Worm (Caenorhabditis elegans) whole organism, mixed stage, embryonic: ENCODE measurements around the gene cnnm-2.

ENCODE experiments used
- M03D4.4 ChIP-seq: sonication (generic microtip); optimal IDR thresholded peaks from 2 replicates; lab custom pipeline; 2017; ENCODE audit warnings: mild to moderate bottlenecking, missing genetic modification characterization, missing compliant biosample characterization
- bed-3 ChIP-seq: fragments of 200-800 bp; sonication (Bioruptor generic); optimal IDR thresholded peaks from 3 replicates; lab custom pipeline; 2018; ENCODE audit warnings: mild to moderate bottlenecking, missing genetic modification characterization, moderate library complexity, missing compliant biosample characterization
- blmp-1 ChIP-seq: fragments of 150-350 bp; optimal IDR thresholded peaks from 2 replicates; lab custom pipeline; 2014; ENCODE audit warnings: missing biosample characterization, missing genetic modification characterization
- ceh-39 ChIP-seq: fragments of 150-350 bp; optimal IDR thresholded peaks from 2 replicates; lab custom pipeline; 2014; ENCODE audit warnings: missing biosample characterization, missing genetic modification characterization
- ceh-43 ChIP-seq: fragments of 200-800 bp; sonication (Bioruptor generic); optimal IDR thresholded peaks from 2 replicates; lab custom pipeline; 2018; ENCODE audit warnings: mild to moderate bottlenecking, missing genetic modification characterization, moderate library complexity, missing compliant biosample characterization
- ceh-83 ChIP-seq: fragments of 200-800 bp; sonication (Bioruptor generic); optimal IDR thresholded peaks from 2 replicates; lab custom pipeline; 2018; ENCODE audit warnings: mild to moderate bottlenecking, missing genetic modification characterization, missing compliant biosample characterization
- ces-1 ChIP-seq: fragments of 150-350 bp; optimal IDR thresholded peaks from 2 replicates; lab custom pipeline; 2014; ENCODE audit warnings: missing biosample characterization, missing genetic modification reagents, missing genetic modification characterization
- drap-1 ChIP-seq: fragments of 200-800 bp; sonication (Bioruptor generic); optimal IDR thresholded peaks from 3 replicates; lab custom pipeline; 2018; ENCODE audit warnings: mild to moderate bottlenecking, missing genetic modification characterization, missing compliant biosample characterization
- elt-3 ChIP-seq: fragments of 150-350 bp; optimal IDR thresholded peaks from 2 replicates; lab custom pipeline; 2014; ENCODE audit warnings: missing biosample characterization, missing genetic modification characterization
- flh-1 ChIP-seq: fragments of 200-800 bp; sonication (Bioruptor generic); optimal IDR thresholded peaks from 2 replicates; lab custom pipeline; 2018; ENCODE audit warnings: mild to moderate bottlenecking, missing genetic modification characterization, moderate library complexity, missing compliant biosample characterization
- ham-2 ChIP-seq: fragments of 200-800 bp; sonication (Bioruptor generic); optimal IDR thresholded peaks from 2 replicates; lab custom pipeline; 2018; ENCODE audit warnings: mild to moderate bottlenecking, missing genetic modification characterization, missing compliant biosample characterization
- hlh-1 ChIP-seq: fragments of 150-350 bp; optimal IDR thresholded peaks from 2 replicates; lab custom pipeline; 2014; ENCODE audit warnings: missing biosample characterization, missing genetic modification reagents, missing genetic modification characterization
- lin-13 ChIP-seq: fragments of 150-350 bp; optimal IDR thresholded peaks from 2 replicates; lab custom pipeline; 2014; ENCODE audit warnings: missing biosample characterization, missing genetic modification characterization
- lin-32 ChIP-seq: fragments of 200-800 bp; sonication (Bioruptor generic); optimal IDR thresholded peaks from 2 replicates; lab custom pipeline; 2018; ENCODE audit warnings: mild to moderate bottlenecking, missing genetic modification characterization, missing compliant biosample characterization
- lsy-2 ChIP-seq: fragments of 150-350 bp; optimal IDR thresholded peaks from 2 replicates; lab custom pipeline; 2014; ENCODE audit warnings: missing biosample characterization, missing genetic modification characterization
- mab-5 ChIP-seq: fragments of 150-350 bp; optimal IDR thresholded peaks from 2 replicates; lab custom pipeline; 2014; ENCODE audit warnings: missing biosample characterization, missing genetic modification characterization
- mep-1 ChIP-seq: fragments of 150-350 bp; optimal IDR thresholded peaks from 2 replicates; lab custom pipeline; 2017; ENCODE audit warnings: missing biosample characterization, missing genetic modification reagents, missing genetic modification characterization, inconsistent platforms
- mls-2 ChIP-seq: sonication (generic microtip); optimal IDR thresholded peaks from 2 replicates; lab custom pipeline; 2016; ENCODE audit warnings: mild to moderate bottlenecking, missing genetic modification characterization, moderate library complexity, missing compliant biosample characterization
- nhr-12 ChIP-seq: fragments of 150-350 bp; optimal IDR thresholded peaks from 2 replicates; lab custom pipeline; 2014; ENCODE audit warnings: missing biosample characterization, missing genetic modification characterization
- nhr-2 ChIP-seq: fragments of 150-350 bp; optimal IDR thresholded peaks from 2 replicates; lab custom pipeline; 2014; ENCODE audit warnings: missing biosample characterization, missing genetic modification characterization
- nhr-237 ChIP-seq: fragments of 150-350 bp; optimal IDR thresholded peaks from 2 replicates; lab custom pipeline; 2014; ENCODE audit warnings: missing biosample characterization, missing genetic modification characterization
- nhr-28 ChIP-seq: fragments of 150-350 bp; optimal IDR thresholded peaks from 2 replicates; lab custom pipeline; 2014; ENCODE audit warnings: missing biosample characterization, missing genetic modification characterization
- nhr-76 ChIP-seq: sonication (generic microtip); optimal IDR thresholded peaks from 2 replicates; lab custom pipeline; 2017; ENCODE audit warnings: missing biosample characterization, missing genetic modification characterization
- pha-4 ChIP-seq: fragments of 150-350 bp; optimal IDR thresholded peaks from 2 replicates; lab custom pipeline; 2018; ENCODE audit warnings: missing biosample characterization, missing genetic modification reagents, missing genetic modification characterization
- sem-2 ChIP-seq: fragments of 200-800 bp; sonication (Bioruptor generic); optimal IDR thresholded peaks from 2 replicates; lab custom pipeline; 2018; ENCODE audit warnings: mild to moderate bottlenecking, missing genetic modification characterization, missing compliant biosample characterization
- snpc-4 ChIP-seq: fragments of 150-350 bp; optimal IDR thresholded peaks from 2 replicates; lab custom pipeline; 2014; ENCODE audit warnings: missing biosample characterization, missing genetic modification characterization
- sptf-1 ChIP-seq: sonication (generic microtip); optimal IDR thresholded peaks from 2 replicates; lab custom pipeline; 2017; ENCODE audit warnings: mild to moderate bottlenecking, missing genetic modification characterization, moderate library complexity, missing compliant biosample characterization
- tbx-8 ChIP-seq: fragments of 200-800 bp; sonication (Bioruptor generic); optimal IDR thresholded peaks from 2 replicates; lab custom pipeline; 2018; ENCODE audit warnings: mild to moderate bottlenecking, missing genetic modification characterization, moderate library complexity, missing compliant biosample characterization
- unc-120 ChIP-seq: sonication (generic microtip); optimal IDR thresholded peaks from 2 replicates; lab custom pipeline; 2017; ENCODE audit warnings: missing genetic modification characterization, missing compliant biosample characterization; ENCODE audit not compliant: poor library complexity, severe bottlenecking
- unc-39 ChIP-seq: fragments of 150-350 bp; optimal IDR thresholded peaks from 2 replicates; lab custom pipeline; 2014; ENCODE audit warnings: missing biosample characterization, missing genetic modification characterization
- unc-62 ChIP-seq: fragments of 150-350 bp; optimal IDR thresholded peaks from 2 replicates; lab custom pipeline; 2014; ENCODE audit warnings: missing biosample characterization, missing genetic modification reagents, missing genetic modification characterization
- zip-8 ChIP-seq: fragments of 150-350 bp; optimal IDR thresholded peaks from 2 replicates; lab custom pipeline; 2014; ENCODE audit warnings: missing biosample characterization, missing genetic modification characterization
- ztf-11 ChIP-seq: fragments of 150-350 bp; optimal IDR thresholded peaks from 2 replicates; lab custom pipeline; 2014; ENCODE audit warnings: missing biosample characterization, missing genetic modification characterization

cnnm-2 gene

ce11 chrX:8819815-8820415, 8.0 kb downstream of the cnnm-2 start:
- no peak for TF ChIP-seq ztf-11 (tag; lab: Kevin White, UChicago)
- TF ChIP-seq M03D4.4, result no peak

ce11 chrX:8820643-8821042, 8.7 kb downstream of the cnnm-2 start:
- TF ChIP-seq zip-8 (tag; lab: Kevin White, UChicago), result no peak
- TF ChIP-seq drap-1 (GFP tag; lab: Kevin White, UChicago), result no peak
- TF ChIP-seq mls-2 (tag; lab: Kevin White, UChicago), result no peak
- TF ChIP-seq ceh-83, result no peak
- no peak for TF ChIP-seq unc-39 (tag; lab: Kevin White, UChicago)
- no peak for TF ChIP-seq bed-3 (GFP tag; lab: Kevin White, UChicago)
- TF ChIP-seq lin-13, result no peak
- TF ChIP-seq ces-1 (GFP tag; lab: Kevin White, UChicago), result no peak
- TF ChIP-seq nhr-237, result no peak
- no peak for TF ChIP-seq lin-32 (GFP tag; lab: Kevin White, UChicago)
- TF ChIP-seq elt-3, result no peak
- TF ChIP-seq mep-1 (tag; lab: Kevin White, UChicago), result no peak
- TF ChIP-seq nhr-2 (tag; lab: Kevin White, UChicago), result no peak
- TF ChIP-seq tbx-8, result no peak

ce11 chrX:8824437-8824836, 12.5 kb downstream of the cnnm-2 start, which contains the start of gene ifd-1:
Gene ifd-1, minus strand, starts transcription at chrX:8824448.
- TF ChIP-seq ces-1 (GFP tag; lab: Kevin White, UChicago) (no peak), blmp-1 (tag; lab: Kevin White, UChicago) (no peak), nhr-237 (no peak), flh-1 (GFP tag; lab: Kevin White, UChicago) (no peak), unc-62 (GFP tag; lab: Kevin White, UChicago) (no peak), drap-1 (GFP tag; lab: Kevin White, UChicago) (no peak), ceh-83 (no peak), mep-1 (tag; lab: Kevin White, UChicago) (no peak), nhr-2 (tag; lab: Kevin White, UChicago) (no peak), sem-2 (GFP tag; lab: Kevin White, UChicago) (no peak), lsy-2 (tag; lab: Kevin White, UChicago) (no peak), tbx-8 (no peak), snpc-4 (no peak), nhr-12 (tag; lab: Kevin White, UChicago) (no peak), lin-13 (no peak), hlh-1 (tag; lab: Kevin White, UChicago) (no peak), mls-2 (tag; lab: Kevin White, UChicago) (no peak), nhr-76 (tag; lab: Kevin White, UChicago) (no peak)
- TF ChIP-seq, all 35 proteins: peak for 0

ce11 chrX:8828365-8828764, 16.5 kb downstream of the cnnm-2 start, which contains the start of gene rcs-1:
Gene rcs-1, minus strand, starts transcription at chrX:8828540.
- no peak for TF ChIP-seq ztf-11 (tag; lab: Kevin White, UChicago)
- TF ChIP-seq mab-5 (tag; lab: Kevin White, UChicago), result no peak
- no peak for TF ChIP-seq sptf-1 (tag; lab: Kevin White, UChicago)
- no peak for TF ChIP-seq ceh-39

- TF ChIP-seq zip-8 (tag; lab: Kevin White, UChicago) (no peak), sptf-1 (tag; lab: Kevin White, UChicago) (no peak), nhr-28 (tag; lab: Kevin White, UChicago) (no peak), hlh-1 (tag; lab: Kevin White, UChicago) (no peak), ceh-43 (no peak), ceh-39 (no peak), ham-2 (GFP tag; lab: Kevin White, UChicago) (no peak), pha-4 (tag; lab: Kevin White, UChicago) (no peak), ces-1 (GFP tag; lab: Kevin White, UChicago) (no peak), lin-13 (no peak), nhr-2 (tag; lab: Kevin White, UChicago) (no peak), sem-2 (GFP tag; lab: Kevin White, UChicago) (no peak), unc-39 (tag; lab: Kevin White, UChicago) (no peak), tbx-8 (no peak), lsy-2 (tag; lab: Kevin White, UChicago) (no peak), mep-1 (tag; lab: Kevin White, UChicago) (no peak), ztf-11 (tag; lab: Kevin White, UChicago) (no peak), mab-5 (tag; lab: Kevin White, UChicago) (no peak), unc-120 (no peak)
Measured at ce11 chrX:8831162-8831561, 19.3 kb downstream of the cnnm-2 start, which contains the start of gene C28G1.6. Gene C28G1.6, minus strand, starts transcription at chrX:8831262.
